Worm (Caenorhabditis elegans) whole organism, mixed stage, embryonic: ENCODE results near the gene popl-7.

ENCODE experiments used
- M03D4.4 ChIP-seq: sonication (generic microtip); optimal IDR thresholded peaks from 2 replicates; lab custom pipeline; 2017; ENCODE audit warnings: mild to moderate bottlenecking, missing genetic modification characterization, missing compliant biosample characterization
- bed-3 ChIP-seq: fragments of 200-800 bp; sonication (Bioruptor generic); optimal IDR thresholded peaks from 3 replicates; lab custom pipeline; 2018; ENCODE audit warnings: mild to moderate bottlenecking, missing genetic modification characterization, moderate library complexity, missing compliant biosample characterization
- blmp-1 ChIP-seq: fragments of 150-350 bp; optimal IDR thresholded peaks from 2 replicates; lab custom pipeline; 2014; ENCODE audit warnings: missing biosample characterization, missing genetic modification characterization
- ceh-39 ChIP-seq: fragments of 150-350 bp; optimal IDR thresholded peaks from 2 replicates; lab custom pipeline; 2014; ENCODE audit warnings: missing biosample characterization, missing genetic modification characterization
- ceh-43 ChIP-seq: fragments of 200-800 bp; sonication (Bioruptor generic); optimal IDR thresholded peaks from 2 replicates; lab custom pipeline; 2018; ENCODE audit warnings: mild to moderate bottlenecking, missing genetic modification characterization, moderate library complexity, missing compliant biosample characterization
- ceh-83 ChIP-seq: fragments of 200-800 bp; sonication (Bioruptor generic); optimal IDR thresholded peaks from 2 replicates; lab custom pipeline; 2018; ENCODE audit warnings: mild to moderate bottlenecking, missing genetic modification characterization, missing compliant biosample characterization
- ces-1 ChIP-seq: fragments of 150-350 bp; optimal IDR thresholded peaks from 2 replicates; lab custom pipeline; 2014; ENCODE audit warnings: missing biosample characterization, missing genetic modification reagents, missing genetic modification characterization
- cnd-1 ChIP-seq: fragments of 200-800 bp; sonication (Bioruptor generic); optimal IDR thresholded peaks from 2 replicates; lab custom pipeline; 2018; ENCODE audit warnings: mild to moderate bottlenecking, missing genetic modification characterization, missing compliant biosample characterization
- elt-1 ChIP-seq: sonication (generic microtip); optimal IDR thresholded peaks from 2 replicates; lab custom pipeline; 2017; ENCODE audit warnings: missing genetic modification characterization, mild to moderate bottlenecking, missing compliant biosample characterization, antibody characterized with exemption, moderate library complexity, borderline replicate concordance; ENCODE audit not compliant: insufficient read depth
- elt-3 ChIP-seq: fragments of 150-350 bp; optimal IDR thresholded peaks from 2 replicates; lab custom pipeline; 2014; ENCODE audit warnings: missing biosample characterization, missing genetic modification characterization
- flh-1 ChIP-seq: fragments of 200-800 bp; sonication (Bioruptor generic); optimal IDR thresholded peaks from 2 replicates; lab custom pipeline; 2018; ENCODE audit warnings: mild to moderate bottlenecking, missing genetic modification characterization, moderate library complexity, missing compliant biosample characterization
- ham-2 ChIP-seq: fragments of 200-800 bp; sonication (Bioruptor generic); optimal IDR thresholded peaks from 2 replicates; lab custom pipeline; 2018; ENCODE audit warnings: mild to moderate bottlenecking, missing genetic modification characterization, missing compliant biosample characterization
- lin-13 ChIP-seq: fragments of 150-350 bp; optimal IDR thresholded peaks from 2 replicates; lab custom pipeline; 2014; ENCODE audit warnings: missing biosample characterization, missing genetic modification characterization
- lsy-2 ChIP-seq: fragments of 150-350 bp; optimal IDR thresholded peaks from 2 replicates; lab custom pipeline; 2014; ENCODE audit warnings: missing biosample characterization, missing genetic modification characterization
- mab-5 ChIP-seq: fragments of 150-350 bp; optimal IDR thresholded peaks from 2 replicates; lab custom pipeline; 2014; ENCODE audit warnings: missing biosample characterization, missing genetic modification characterization
- mls-2 ChIP-seq: sonication (generic microtip); optimal IDR thresholded peaks from 2 replicates; lab custom pipeline; 2016; ENCODE audit warnings: mild to moderate bottlenecking, missing genetic modification characterization, moderate library complexity, missing compliant biosample characterization
- nhr-12 ChIP-seq: fragments of 150-350 bp; optimal IDR thresholded peaks from 2 replicates; lab custom pipeline; 2014; ENCODE audit warnings: missing biosample characterization, missing genetic modification characterization
- nhr-2 ChIP-seq: fragments of 150-350 bp; optimal IDR thresholded peaks from 2 replicates; lab custom pipeline; 2014; ENCODE audit warnings: missing biosample characterization, missing genetic modification characterization
- nhr-237 ChIP-seq: fragments of 150-350 bp; optimal IDR thresholded peaks from 2 replicates; lab custom pipeline; 2014; ENCODE audit warnings: missing biosample characterization, missing genetic modification characterization
- nhr-28 ChIP-seq: fragments of 150-350 bp; optimal IDR thresholded peaks from 2 replicates; lab custom pipeline; 2014; ENCODE audit warnings: missing biosample characterization, missing genetic modification characterization
- nhr-76 ChIP-seq: sonication (generic microtip); optimal IDR thresholded peaks from 2 replicates; lab custom pipeline; 2017; ENCODE audit warnings: missing biosample characterization, missing genetic modification characterization
- pha-4 ChIP-seq: fragments of 150-350 bp; optimal IDR thresholded peaks from 2 replicates; lab custom pipeline; 2018; ENCODE audit warnings: missing biosample characterization, missing genetic modification reagents, missing genetic modification characterization
- snpc-4 ChIP-seq: fragments of 150-350 bp; optimal IDR thresholded peaks from 2 replicates; lab custom pipeline; 2014; ENCODE audit warnings: missing biosample characterization, missing genetic modification characterization
- sptf-1 ChIP-seq: sonication (generic microtip); optimal IDR thresholded peaks from 2 replicates; lab custom pipeline; 2017; ENCODE audit warnings: mild to moderate bottlenecking, missing genetic modification characterization, moderate library complexity, missing compliant biosample characterization
- tbx-8 ChIP-seq: fragments of 200-800 bp; sonication (Bioruptor generic); optimal IDR thresholded peaks from 2 replicates; lab custom pipeline; 2018; ENCODE audit warnings: mild to moderate bottlenecking, missing genetic modification characterization, moderate library complexity, missing compliant biosample characterization
- unc-120 ChIP-seq: sonication (generic microtip); optimal IDR thresholded peaks from 2 replicates; lab custom pipeline; 2017; ENCODE audit warnings: missing genetic modification characterization, missing compliant biosample characterization; ENCODE audit not compliant: poor library complexity, severe bottlenecking
- unc-39 ChIP-seq: fragments of 150-350 bp; optimal IDR thresholded peaks from 2 replicates; lab custom pipeline; 2014; ENCODE audit warnings: missing biosample characterization, missing genetic modification characterization
- zip-8 ChIP-seq: fragments of 150-350 bp; optimal IDR thresholded peaks from 2 replicates; lab custom pipeline; 2014; ENCODE audit warnings: missing biosample characterization, missing genetic modification characterization

The popl-7 gene

ce11 chrIV:13346078-13346477 is 24.4 kb upstream of the popl-7 start:
- no peak for TF ChIP-seq ceh-43 (GFP tag; lab: Kevin White, UChicago)
- TF ChIP-seq elt-3: no peak

- TF ChIP-seq ceh-83: no peak
- TF ChIP-seq unc-120 (tag; lab: Kevin White, UChicago): no peak
- TF ChIP-seq cnd-1: no peak
- no peak for TF ChIP-seq nhr-28 (tag; lab: Kevin White, UChicago)
- TF ChIP-seq nhr-237 (tag; lab: Kevin White, UChicago): no peak
- TF ChIP-seq mab-5 (tag; lab: Kevin White, UChicago): no peak
- no peak for TF ChIP-seq unc-39 (tag; lab: Kevin White, UChicago)
- no peak for TF ChIP-seq mls-2
- no peak for TF ChIP-seq bed-3 (GFP tag; lab: Kevin White, UChicago)
Observed at ce11 chrIV:13347232-13347715, 23.2 kb upstream of the popl-7 start, which contains the start of gene W02A2.9. Gene W02A2.9, plus strand, starts transcription at chrIV:13347665.

- TF ChIP-seq elt-3 (no peak), nhr-2 (tag; lab: Kevin White, UChicago) (no peak), lsy-2 (tag; lab: Kevin White, UChicago) (no peak), nhr-76 (tag; lab: Kevin White, UChicago) (no peak), ceh-83 (no peak), flh-1 (no peak), lin-13 (tag; lab: Kevin White, UChicago) (no peak), blmp-1 (tag; lab: Kevin White, UChicago) (no peak), snpc-4 (tag; lab: Kevin White, UChicago) (no peak), elt-1 (tag; lab: Kevin White, UChicago) (no peak), M03D4.4 (tag; lab: Kevin White, UChicago) (no peak), cnd-1 (no peak), tbx-8 (GFP tag; lab: Kevin White, UChicago) (no peak), pha-4 (tag; lab: Kevin White, UChicago) (no peak), nhr-12 (tag; lab: Kevin White, UChicago) (no peak), ham-2 (GFP tag; lab: Kevin White, UChicago) (no peak), zip-8 (tag; lab: Kevin White, UChicago) (no peak), ceh-39 (tag; lab: Kevin White, UChicago) (no peak), nhr-237 (tag; lab: Kevin White, UChicago) (no peak)
Observed at ce11 chrIV:13348592-13348991, 21.9 kb upstream of the popl-7 start, which contains the start of gene W02A2.12. Gene W02A2.12, minus strand, starts transcription at chrIV:13348831.

- peak; percentile 74 for TF ChIP-seq lsy-2 (tag; lab: Kevin White, UChicago)
- no peak for TF ChIP-seq nhr-12 (tag; lab: Kevin White, UChicago)
- no peak for TF ChIP-seq sptf-1 (tag; lab: Kevin White, UChicago)
Observed at ce11 chrIV:13353143-13353773, 17.2 kb upstream of the popl-7 start, which contains the start of the genes rec-8 and mex-5. Gene rec-8, minus strand, starts transcription at chrIV:13353193. Gene mex-5, plus strand, starts transcription at chrIV:13353723.

- TF ChIP-seq ceh-43 (GFP tag; lab: Kevin White, UChicago) (no peak), ces-1 (GFP tag; lab: Kevin White, UChicago) (no peak), nhr-237 (tag; lab: Kevin White, UChicago) (no peak), pha-4 (tag; lab: Kevin White, UChicago) (no peak), flh-1 (no peak), tbx-8 (GFP tag; lab: Kevin White, UChicago) (no peak)
Observed at ce11 chrIV:13354044-13354443, 16.4 kb upstream of the popl-7 start.

- no peak for TF ChIP-seq unc-39 (tag; lab: Kevin White, UChicago)
- no peak for TF ChIP-seq nhr-237 (tag; lab: Kevin White, UChicago)
- no peak for TF ChIP-seq mab-5 (tag; lab: Kevin White, UChicago)
- TF ChIP-seq unc-120 (tag; lab: Kevin White, UChicago): no peak
Observed at ce11 chrIV:13356005-13356404, 14.5 kb upstream of the popl-7 start.
